Worm (Caenorhabditis elegans): Measurements from ENCODE around the gene F59B8.1.

DNA sequence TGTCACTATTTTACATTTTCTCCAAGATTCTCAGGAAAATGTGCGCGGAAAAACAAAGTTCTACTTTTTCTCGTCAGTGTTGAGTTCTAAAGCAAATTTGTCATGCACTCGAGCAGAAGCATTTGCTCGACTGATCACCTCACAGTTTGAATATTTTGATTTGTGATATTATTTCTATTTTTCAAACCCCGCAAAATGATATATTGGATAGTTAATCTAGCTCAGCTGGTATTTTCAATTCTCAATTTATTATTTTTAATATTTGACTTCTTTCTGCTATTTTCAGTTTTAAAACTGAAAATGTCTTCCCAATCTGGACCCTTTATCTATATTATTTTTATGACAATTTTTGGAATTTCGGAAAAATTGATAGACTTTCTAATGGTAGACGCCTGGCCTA, 5.0 kb upstream of the F59B8.1 start, which contains the start of gene srxa-2:
- TF ChIP-seq elt-3 (tag; optimal IDR thresholded peaks at IDR 0.05) (no peak), nhr-76 (tag; optimal IDR thresholded peaks at IDR 0.05) (no peak), pha-4 (tag; optimal IDR thresholded peaks at IDR 0.05) (no peak), nhr-12 (tag; optimal IDR thresholded peaks at IDR 0.05) (no peak)

Data from whole organism, mixed stage, embryonic.